Worm (Caenorhabditis elegans): ENCODE measurements around the gene der-2.

The der-2 gene

DNA sequence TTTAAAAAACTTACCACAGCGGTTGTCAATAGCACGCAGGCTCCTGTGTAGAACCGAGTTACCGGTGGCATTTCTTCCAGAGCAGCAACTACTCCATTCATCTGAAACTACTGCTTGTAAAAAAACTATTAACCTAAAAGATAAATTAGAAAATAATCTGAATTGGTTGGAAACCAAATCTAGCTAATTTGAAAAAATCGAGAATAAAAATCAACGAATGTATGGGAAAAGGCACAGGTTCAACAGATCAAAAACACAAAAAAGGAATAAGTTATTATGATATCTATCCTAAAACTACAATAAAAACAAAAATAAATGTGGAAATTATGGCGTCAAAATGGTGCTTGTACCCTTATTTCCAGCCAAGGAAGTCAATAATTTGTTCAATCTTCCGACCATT, at the start of gene der-2:
Gene der-2, minus strand, starts transcription at position 101 of the 400 bp plus-strand sequence.
- TF ChIP-seq lsy-2 (tag; optimal IDR thresholded peaks at IDR 0.05) (no peak), elt-3 (tag; optimal IDR thresholded peaks at IDR 0.05) (no peak), hlh-1 (tag; optimal IDR thresholded peaks at IDR 0.05) (no peak), mep-1 (tag; optimal IDR thresholded peaks at IDR 0.05) (no peak), nhr-28 (tag; optimal IDR thresholded peaks at IDR 0.05) (no peak), ham-2 (GFP tag; optimal IDR thresholded peaks at IDR 0.05) (no peak), tbx-8 (GFP tag; optimal IDR thresholded peaks at IDR 0.05) (no peak), nhr-76 (tag; optimal IDR thresholded peaks at IDR 0.05) (no peak), unc-62 (GFP tag; optimal IDR thresholded peaks at IDR 0.05) (no peak)

DNA sequence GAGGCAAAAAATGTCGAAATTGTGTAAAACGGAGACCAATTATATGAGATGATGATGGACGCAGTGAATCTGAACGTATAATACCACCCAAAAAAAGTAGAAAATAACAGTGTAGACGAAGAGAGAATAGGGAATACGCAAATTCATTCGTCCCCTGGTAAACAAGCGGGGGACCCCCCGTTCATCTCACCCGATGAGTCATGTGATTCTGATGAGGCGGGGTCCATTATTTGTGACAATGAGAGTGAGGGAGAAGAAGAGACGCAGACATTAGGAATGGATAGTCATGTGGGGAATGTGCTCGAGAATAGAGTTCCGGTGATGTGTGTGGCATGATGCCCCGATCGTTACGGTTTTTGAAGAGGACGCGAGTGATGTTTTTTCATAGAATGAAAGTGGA, 49.2 kb upstream of the der-2 start:
- TF ChIP-seq sem-2 (GFP tag; optimal IDR thresholded peaks at IDR 0.05) (no peak), elt-1 (tag; optimal IDR thresholded peaks at IDR 0.05; ENCODE audit: borderline replicate concordance, insufficient read depth) (no peak), ces-1 (GFP tag; optimal IDR thresholded peaks at IDR 0.05) (peak; percentile 34), ceh-43 (GFP tag; optimal IDR thresholded peaks at IDR 0.05) (peak; percentile 64), pha-4 (tag; optimal IDR thresholded peaks at IDR 0.05) (peak; percentile 9), elt-3 (tag; optimal IDR thresholded peaks at IDR 0.05) (no peak), M03D4.4 (tag; optimal IDR thresholded peaks at IDR 0.05) (peak; percentile 64), nhr-28 (tag; optimal IDR thresholded peaks at IDR 0.05) (no peak), nhr-2 (tag; optimal IDR thresholded peaks at IDR 0.05) (no peak), snpc-4 (tag; optimal IDR thresholded peaks at IDR 0.05) (no peak), lin-32 (GFP tag; optimal IDR thresholded peaks at IDR 0.05) (no peak), ztf-11 (tag; optimal IDR thresholded peaks at IDR 0.05) (no peak), sptf-1 (tag; optimal IDR thresholded peaks at IDR 0.05) (peak; percentile 37), mep-1 (tag; optimal IDR thresholded peaks at IDR 0.05) (peak; percentile 33), mab-5 (tag; optimal IDR thresholded peaks at IDR 0.05) (no peak), bed-3 (GFP tag; optimal IDR thresholded peaks at IDR 0.05) (no peak), nhr-237 (tag; optimal IDR thresholded peaks at IDR 0.05) (no peak), nhr-12 (tag; optimal IDR thresholded peaks at IDR 0.05) (no peak), blmp-1 (tag; optimal IDR thresholded peaks at IDR 0.05) (no peak), zip-8 (tag; optimal IDR thresholded peaks at IDR 0.05) (no peak), ceh-39 (tag; optimal IDR thresholded peaks at IDR 0.05) (no peak), unc-120 (tag; optimal IDR thresholded peaks at IDR 0.05; ENCODE audit: poor library complexity, severe bottlenecking) (peak; percentile 46), tbx-8 (GFP tag; optimal IDR thresholded peaks at IDR 0.05) (no peak), hlh-1 (tag; optimal IDR thresholded peaks at IDR 0.05) (no peak), cnd-1 (tag; optimal IDR thresholded peaks at IDR 0.05) (peak; percentile 11), lsy-2 (tag; optimal IDR thresholded peaks at IDR 0.05) (peak; percentile 16), lin-13 (tag; optimal IDR thresholded peaks at IDR 0.05) (peak; percentile 36), ceh-83 (GFP tag; optimal IDR thresholded peaks at IDR 0.05) (peak; percentile 6), nhr-76 (tag; optimal IDR thresholded peaks at IDR 0.05) (no peak), flh-1 (GFP tag; optimal IDR thresholded peaks at IDR 0.05) (no peak), ham-2 (GFP tag; optimal IDR thresholded peaks at IDR 0.05) (no peak), unc-39 (tag; optimal IDR thresholded peaks at IDR 0.05) (no peak), drap-1 (GFP tag; optimal IDR thresholded peaks at IDR 0.05) (no peak), mls-2 (tag; optimal IDR thresholded peaks at IDR 0.05) (peak; percentile 75), unc-62 (GFP tag; optimal IDR thresholded peaks at IDR 0.05) (no peak)

DNA sequence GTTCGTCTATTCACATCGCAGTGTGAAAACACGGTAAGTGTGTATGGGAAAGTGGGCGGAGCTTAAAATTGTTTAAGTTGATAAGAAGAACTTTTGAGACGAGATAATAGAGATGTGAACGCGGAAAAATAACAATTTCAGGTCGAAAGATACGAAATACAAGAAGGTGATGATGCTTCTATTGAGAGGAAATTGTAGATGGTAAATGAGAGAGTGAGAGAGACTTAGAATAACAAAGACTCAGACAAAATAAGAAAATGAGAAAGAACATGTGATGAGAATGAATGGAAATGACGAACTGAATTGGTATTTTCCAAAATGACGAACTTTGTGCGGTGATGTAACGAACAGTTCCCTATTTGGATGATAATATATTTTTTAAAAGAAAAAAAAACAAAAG, 48.2 kb upstream of the der-2 start:
- TF ChIP-seq ceh-83 (GFP tag; optimal IDR thresholded peaks at IDR 0.05): no peak
- no peak for TF ChIP-seq elt-1 (tag; optimal IDR thresholded peaks at IDR 0.05; ENCODE audit: borderline replicate concordance, insufficient read depth)
- TF ChIP-seq mls-2 (tag; optimal IDR thresholded peaks at IDR 0.05): no peak
- no peak for TF ChIP-seq lsy-2 (tag; optimal IDR thresholded peaks at IDR 0.05)
- no peak for TF ChIP-seq elt-3 (tag; optimal IDR thresholded peaks at IDR 0.05)
- no peak for TF ChIP-seq nhr-2 (tag; optimal IDR thresholded peaks at IDR 0.05)
- no peak for TF ChIP-seq unc-120 (tag; optimal IDR thresholded peaks at IDR 0.05; ENCODE audit: poor library complexity, severe bottlenecking)
- no peak for TF ChIP-seq ztf-11 (tag; optimal IDR thresholded peaks at IDR 0.05)
- no peak for TF ChIP-seq ceh-43 (GFP tag; optimal IDR thresholded peaks at IDR 0.05)
- no peak for TF ChIP-seq M03D4.4 (tag; optimal IDR thresholded peaks at IDR 0.05)
- no peak for TF ChIP-seq snpc-4 (tag; optimal IDR thresholded peaks at IDR 0.05)
- no peak for TF ChIP-seq mab-5 (tag; optimal IDR thresholded peaks at IDR 0.05)
- no peak for TF ChIP-seq unc-62 (GFP tag; optimal IDR thresholded peaks at IDR 0.05)
- TF ChIP-seq zip-8 (tag; optimal IDR thresholded peaks at IDR 0.05): no peak
- TF ChIP-seq tbx-8 (GFP tag; optimal IDR thresholded peaks at IDR 0.05): no peak
- no peak for TF ChIP-seq unc-39 (tag; optimal IDR thresholded peaks at IDR 0.05)
- TF ChIP-seq ceh-39 (tag; optimal IDR thresholded peaks at IDR 0.05): no peak
- TF ChIP-seq flh-1 (GFP tag; optimal IDR thresholded peaks at IDR 0.05): no peak
- no peak for TF ChIP-seq hlh-1 (tag; optimal IDR thresholded peaks at IDR 0.05)
- TF ChIP-seq blmp-1 (tag; optimal IDR thresholded peaks at IDR 0.05): no peak
